Fruit fly (Drosophila melanogaster) whole organism, embryonic: Measurements from ENCODE around the gene SKIP.

Source experiments
- ATbp ChIP-seq: fragments of 200-800 bp; sonication (Bioruptor generic); optimal IDR thresholded peaks from 2 replicates; lab custom pipeline; 2017; ENCODE audit warnings: missing biosample characterization, mild to moderate bottlenecking, missing genetic modification characterization, missing genetic modification reagents
- BtbVII ChIP-seq: fragments of 200-800 bp; sonication (Bioruptor generic); optimal IDR thresholded peaks from 3 replicates; lab custom pipeline; 2017; ENCODE audit warnings: missing biosample characterization, mild to moderate bottlenecking, missing genetic modification characterization
- CG1024 ChIP-seq: fragments of 200-800 bp; sonication (Bioruptor generic); IDR thresholded peaks from 2 replicates; pipeline ENCODE4 v1.3.6; 2022; ENCODE audit warnings: missing biosample characterization, missing genetic modification characterization
- CG10543 ChIP-seq: fragments of 200-800 bp; sonication (Bioruptor generic); optimal IDR thresholded peaks from 3 replicates; lab custom pipeline; 2017; ENCODE audit warnings: missing biosample characterization, mild to moderate bottlenecking, missing genetic modification characterization, moderate library complexity
- CG11085 ChIP-seq: fragments of 200-800 bp; sonication (Bioruptor generic); IDR thresholded peaks from 2 replicates; pipeline ENCODE4 v1.3.6; 2022; ENCODE audit warnings: missing biosample characterization, missing genetic modification characterization
- CG15696 ChIP-seq: fragments of 200-800 bp; sonication (Bioruptor generic); optimal IDR thresholded peaks from 2 replicates; lab custom pipeline; 2019; ENCODE audit warnings: missing biosample characterization, mild to moderate bottlenecking, missing genetic modification characterization, moderate library complexity
- CG1603 ChIP-seq: fragments of 200-800 bp; sonication (Bioruptor generic); optimal IDR thresholded peaks from 2 replicates; lab custom pipeline; 2019; ENCODE audit warnings: missing biosample characterization, mild to moderate bottlenecking, missing genetic modification characterization, moderate library complexity
- CG17186 ChIP-seq: fragments of 200-800 bp; sonication (Bioruptor generic); optimal IDR thresholded peaks from 3 replicates; lab custom pipeline; 2017; ENCODE audit warnings: missing biosample characterization, missing genetic modification reagents, missing genetic modification characterization
- CG17802 ChIP-seq: fragments of 200-800 bp; sonication (Bioruptor generic); optimal IDR thresholded peaks from 2 replicates; lab custom pipeline; 2018; ENCODE audit warnings: missing biosample characterization, mild to moderate bottlenecking, missing genetic modification characterization, moderate library complexity
- CG17912 ChIP-seq: fragments of 200-800 bp; sonication (Bioruptor generic); optimal IDR thresholded peaks from 2 replicates; lab custom pipeline; 2018; ENCODE audit warnings: missing biosample characterization, mild to moderate bottlenecking, missing genetic modification characterization
- CG2129 ChIP-seq: fragments of 200-800 bp; sonication (Bioruptor generic); IDR thresholded peaks from 2 replicates; pipeline ENCODE4 v1.3.6; 2022; ENCODE audit warnings: missing biosample characterization, missing genetic modification characterization; ENCODE audit not compliant: partially characterized antibody
- CG30020 ChIP-seq: fragments of 200-800 bp; optimal IDR thresholded peaks from 2 replicates; lab custom pipeline; 2019; ENCODE audit warnings: missing biosample characterization, mild to moderate bottlenecking, missing genetic modification characterization, moderate library complexity
- CG3281 ChIP-seq: fragments of 200-800 bp; sonication (Bioruptor generic); optimal IDR thresholded peaks from 3 replicates; lab custom pipeline; 2017; ENCODE audit warnings: missing biosample characterization, mild to moderate bottlenecking, missing genetic modification characterization
- CG34422 ChIP-seq: fragments of 200-800 bp; sonication (Bioruptor generic); IDR thresholded peaks from 3 replicates; pipeline ENCODE4 v1.3.6; 2022; ENCODE audit warnings: missing biosample characterization, missing genetic modification characterization
- CG6765 ChIP-seq: fragments of 200-800 bp; sonication (Bioruptor generic); optimal IDR thresholded peaks from 3 replicates; lab custom pipeline; 2017; ENCODE audit warnings: missing biosample characterization, mild to moderate bottlenecking, missing genetic modification characterization
- CG7271 ChIP-seq: fragments of 200-800 bp; sonication (Bioruptor generic); optimal IDR thresholded peaks from 2 replicates; lab custom pipeline; 2018; ENCODE audit warnings: missing biosample characterization, mild to moderate bottlenecking, missing genetic modification characterization, moderate library complexity
- CG8290 ChIP-seq, 3 experiments: fragments of 200-800 bp; sonication (Bioruptor generic); optimal IDR thresholded peaks; 2 replicates each; lab custom pipeline; 2016 to 2019; ENCODE audit warnings: missing biosample characterization in 3 of 3, missing genetic modification characterization in 3 of 3, mild to moderate bottlenecking in 2 of 3, moderate library complexity in 1 of 3
- Ets97D ChIP-seq: fragments of 200-800 bp; sonication (Bioruptor generic); optimal IDR thresholded peaks from 3 replicates; lab custom pipeline; 2016; ENCODE audit warnings: missing biosample characterization, missing genetic modification characterization
- GATAe ChIP-seq: fragments of 200-800 bp; sonication (Bioruptor generic); conservative IDR thresholded peaks from 2 replicates; pipeline ENCODE4 v1.3.6; 2022; ENCODE audit warnings: missing biosample characterization, missing genetic modification characterization
- H2.0 ChIP-seq: fragments of 200-800 bp; sonication (Bioruptor generic); IDR thresholded peaks from 2 replicates; pipeline ENCODE4 v1.3.6; 2022; ENCODE audit warnings: missing biosample characterization, missing genetic modification characterization
- HLH3B ChIP-seq: fragments of 200-800 bp; sonication (Bioruptor generic); IDR thresholded peaks from 2 replicates; pipeline ENCODE4 v1.3.6; 2022; ENCODE audit warnings: missing biosample characterization, missing genetic modification characterization
- HmgZ ChIP-seq: fragments of 200-800 bp; sonication (Bioruptor generic); optimal IDR thresholded peaks from 2 replicates; lab custom pipeline; 2018; ENCODE audit warnings: missing biosample characterization, mild to moderate bottlenecking, missing genetic modification characterization
- Meics ChIP-seq: fragments of 200-800 bp; sonication (Bioruptor generic); optimal IDR thresholded peaks from 2 replicates; lab custom pipeline; 2017; ENCODE audit warnings: missing biosample characterization, mild to moderate bottlenecking, missing genetic modification characterization
- Mrtf ChIP-seq: fragments of 200-800 bp; sonication (Bioruptor generic); IDR thresholded peaks from 3 replicates; pipeline ENCODE4 v1.3.6; 2022; ENCODE audit warnings: missing biosample characterization, missing genetic modification characterization
- NK7.1 ChIP-seq: fragments of 200-800 bp; sonication (Bioruptor generic); optimal IDR thresholded peaks from 3 replicates; lab custom pipeline; 2016; ENCODE audit warnings: missing biosample characterization, missing genetic modification characterization
- Nf-YC ChIP-seq: fragments of 200-800 bp; optimal IDR thresholded peaks from 3 replicates; lab custom pipeline; 2019; ENCODE audit warnings: missing biosample characterization, mild to moderate bottlenecking, missing genetic modification characterization, moderate library complexity
- Oli ChIP-seq: fragments of 200-800 bp; sonication (Bioruptor generic); optimal IDR thresholded peaks from 2 replicates; lab custom pipeline; 2018; ENCODE audit warnings: missing biosample characterization, mild to moderate bottlenecking, missing genetic modification characterization, moderate library complexity
- Ravus ChIP-seq: fragments of 200-800 bp; sonication (Bioruptor generic); IDR thresholded peaks from 2 replicates; pipeline ENCODE4 v1.3.6; 2022; ENCODE audit warnings: missing biosample characterization, missing genetic modification characterization
- Scr ChIP-seq: fragments of 200-800 bp; sonication (Bioruptor generic); IDR thresholded peaks from 2 replicates; pipeline ENCODE4 v1.3.6; 2022; ENCODE audit warnings: missing biosample characterization, missing genetic modification characterization; ENCODE audit not compliant: partially characterized antibody
- Six4 ChIP-seq: fragments of 200-800 bp; sonication (Bioruptor generic); optimal IDR thresholded peaks from 2 replicates; lab custom pipeline; 2016; ENCODE audit warnings: missing biosample characterization, missing genetic modification characterization
- Sox102F ChIP-seq: fragments of 200-800 bp; sonication (Bioruptor generic); optimal IDR thresholded peaks from 2 replicates; lab custom pipeline; 2018; ENCODE audit warnings: missing biosample characterization, mild to moderate bottlenecking, missing genetic modification characterization, moderate library complexity
- ara ChIP-seq: fragments of 200-800 bp; sonication (Bioruptor generic); IDR thresholded peaks from 2 replicates; pipeline ENCODE4 v1.3.6; 2022; ENCODE audit warnings: missing biosample characterization, missing genetic modification characterization
- ci ChIP-seq: fragments of 200-800 bp; sonication (Bioruptor generic); IDR thresholded peaks from 3 replicates; pipeline ENCODE4 v1.3.6; 2022; ENCODE audit warnings: missing biosample characterization, missing genetic modification characterization
- dan ChIP-seq: fragments of 200-800 bp; sonication (Bioruptor generic); IDR thresholded peaks from 2 replicates; pipeline ENCODE4 v1.3.6; 2022; ENCODE audit warnings: missing biosample characterization, missing genetic modification characterization
- danr ChIP-seq: fragments of 200-800 bp; sonication (Bioruptor generic); IDR thresholded peaks from 2 replicates; pipeline ENCODE4 v1.3.6; 2022; ENCODE audit warnings: missing biosample characterization, missing genetic modification characterization
- dmrt99B ChIP-seq: fragments of 200-800 bp; sonication (Bioruptor generic); optimal IDR thresholded peaks from 2 replicates; lab custom pipeline; 2018; ENCODE audit warnings: missing biosample characterization, mild to moderate bottlenecking, missing genetic modification characterization, moderate library complexity
- hkb ChIP-seq, 2 experiments: fragments of 200-800 bp in 1 of 2; fragments of >200 bp in 1 of 2; sonication (Bioruptor generic) in 1 of 2; IDR thresholded peaks in 1 of 2; optimal IDR thresholded peaks in 1 of 2; 2 replicates each; pipeline versions ENCODE4 v1.3.6 to Lab custom; 2017 to 2022; ENCODE audit warnings: missing biosample characterization in 1 of 2, missing genetic modification characterization in 1 of 2
- ken ChIP-seq: fragments of 200-800 bp; sonication (Bioruptor generic); IDR thresholded peaks from 3 replicates; pipeline ENCODE4 v1.3.6; 2022; ENCODE audit warnings: missing biosample characterization, missing genetic modification characterization
- lab ChIP-seq: fragments of 200-800 bp; sonication (Bioruptor generic); optimal IDR thresholded peaks from 3 replicates; lab custom pipeline; 2017; ENCODE audit warnings: missing biosample characterization, missing genetic modification characterization, mild to moderate bottlenecking, moderate library complexity, missing genetic modification reagents
- mam ChIP-seq: fragments of 200-800 bp; sonication (Bioruptor generic); optimal IDR thresholded peaks from 3 replicates; lab custom pipeline; 2016; ENCODE audit warnings: missing biosample characterization, missing genetic modification characterization
- mld ChIP-seq: fragments of 200-800 bp; sonication (Bioruptor generic); IDR thresholded peaks from 3 replicates; pipeline ENCODE4 v1.3.6; 2022; ENCODE audit warnings: missing biosample characterization, missing genetic modification characterization; ENCODE audit not compliant: partially characterized antibody
- prd ChIP-seq, 3 experiments: fragments of >200 bp in 2 of 3; fragments of 200-800 bp in 1 of 3; sonication (Bioruptor generic) in 1 of 3; optimal IDR thresholded peaks in 2 of 3; IDR thresholded peaks in 1 of 3; 2 replicates in 2 of 3; 3 replicates in 1 of 3; pipeline versions ENCODE4 v1.3.6 to Lab custom; 2017 to 2022; ENCODE audit warnings: missing biosample characterization in 1 of 3, missing genetic modification characterization in 1 of 3
- repo ChIP-seq: fragments of 200-800 bp; sonication (Bioruptor generic); optimal IDR thresholded peaks from 2 replicates; lab custom pipeline; 2016; ENCODE audit warnings: missing biosample characterization, missing genetic modification characterization
- rib ChIP-seq: fragments of 200-800 bp; sonication (Bioruptor generic); IDR thresholded peaks from 2 replicates; pipeline ENCODE4 v1.3.6; 2022; ENCODE audit warnings: missing biosample characterization, missing genetic modification characterization
- sim ChIP-seq: fragments of 200-800 bp; sonication (Bioruptor generic); IDR thresholded peaks from 2 replicates; pipeline ENCODE4 v1.3.6; 2022; ENCODE audit warnings: missing biosample characterization, missing genetic modification characterization
- toy ChIP-seq: fragments of 200-800 bp; sonication (Bioruptor generic); IDR thresholded peaks from 2 replicates; pipeline ENCODE4 v1.3.6; 2022; ENCODE audit warnings: missing biosample characterization, missing genetic modification characterization
- trh ChIP-seq: fragments of 200-800 bp; sonication (Bioruptor generic); optimal IDR thresholded peaks from 2 replicates; lab custom pipeline; 2016; ENCODE audit warnings: missing biosample characterization, missing genetic modification characterization
- tup ChIP-seq: fragments of 200-800 bp; sonication (Bioruptor generic); optimal IDR thresholded peaks from 2 replicates; lab custom pipeline; 2016; ENCODE audit warnings: missing biosample characterization, mild to moderate bottlenecking, missing genetic modification characterization, moderate library complexity
- unpg ChIP-seq: fragments of 200-800 bp; sonication (Bioruptor generic); optimal IDR thresholded peaks from 3 replicates; lab custom pipeline; 2018; ENCODE audit warnings: missing biosample characterization, mild to moderate bottlenecking, missing genetic modification characterization, moderate library complexity

SKIP gene

dm6 chr3R:22121220-22121619, 12.4 kb upstream of the SKIP start (continued):
- TF ChIP-seq Nf-YC (tag; lab: Kevin White, UChicago) = no peak
- no peak for TF ChIP-seq Scr (GFP tag; lab: Robert Waterston, UW)
- no peak for TF ChIP-seq CG30020
- peak; percentile 25 for TF ChIP-seq BtbVII (GFP tag; lab: Kevin White, UChicago)
- peak; percentile 59 for TF ChIP-seq Oli (tag; lab: Kevin White, UChicago)
- TF ChIP-seq CG17186 = no peak
- no peak; the same call in none of the 2 replicates for TF ChIP-seq ara (GFP tag; lab: Robert Waterston, UW)
- TF ChIP-seq dan (GFP tag; lab: Robert Waterston, UW) = no peak
- TF ChIP-seq Mrtf = peak; percentile 60; the same call in 1 of the 3 replicates
- peak; percentile 5 for TF ChIP-seq trh (GFP tag; lab: Kevin White, UChicago)
- no peak for TF ChIP-seq tup (GFP tag; lab: Kevin White, UChicago)
- peak; percentile 31; the same call in 1 of the 2 replicates for TF ChIP-seq H2.0 (GFP tag; lab: Robert Waterston, UW)
- TF ChIP-seq rib (GFP tag; lab: Robert Waterston, UW) = no peak
- no peak for TF ChIP-seq CG2129
- no peak; the same call in 2 of the 3 replicates for TF ChIP-seq ci (GFP tag; lab: Robert Waterston, UW)
- peak; percentile 49 for TF ChIP-seq mam (GFP tag; lab: Kevin White, UChicago)
- peak; percentile 26 for TF ChIP-seq Six4 (GFP tag; lab: Kevin White, UChicago)
- TF ChIP-seq Sox102F (GFP tag; lab: Kevin White, UChicago) = peak; percentile 57
- peak; percentile 74 for TF ChIP-seq CG11085 (GFP tag; lab: Robert Waterston, UW)
- no peak for TF ChIP-seq ATbp (GFP tag; lab: Kevin White, UChicago)
- peak; percentile 58; the same call in 1 of the 3 replicates for TF ChIP-seq ken
- peak; percentile 66 for TF ChIP-seq HLH3B (GFP tag; lab: Robert Waterston, UW)
- TF ChIP-seq NK7.1 = peak; percentile 14
- TF ChIP-seq CG15696 (tag; lab: Kevin White, UChicago) = peak; percentile 17
- no peak for TF ChIP-seq CG1024 (GFP tag; lab: Robert Waterston, UW)
- peak; percentile 70 for TF ChIP-seq dmrt99B
- peak; percentile 20 for TF ChIP-seq HmgZ (tag; lab: Kevin White, UChicago)
- peak; percentile 49 for TF ChIP-seq toy (GFP tag; lab: Robert Waterston, UW)
- TF ChIP-seq unpg (GFP tag; lab: Kevin White, UChicago) = peak; percentile 78
- peak; percentile 17 for TF ChIP-seq CG1603 (tag; lab: Kevin White, UChicago)
- TF ChIP-seq CG17802 = no peak
- TF ChIP-seq Meics (GFP tag; lab: Kevin White, UChicago) = peak; percentile 86
- TF ChIP-seq GATAe (GFP tag; lab: Robert Waterston, UW) = no peak
- no peak for TF ChIP-seq prd (optimal IDR thresholded peaks at IDR 0.05; lab: Kevin White, UChicago)
- peak; percentile 73 for TF ChIP-seq prd (GFP tag; IDR thresholded peaks at IDR 0.05; lab: Robert Waterston, UW)
- peak; percentile 24 for TF ChIP-seq CG10543 (GFP tag; lab: Kevin White, UChicago)
- no peak for TF ChIP-seq CG34422 (GFP tag; lab: Robert Waterston, UW)
- no peak for TF ChIP-seq CG6765 (GFP tag; lab: Kevin White, UChicago)
- TF ChIP-seq mld (GFP tag; lab: Robert Waterston, UW) = no peak
- TF ChIP-seq hkb (optimal IDR thresholded peaks at IDR 0.05; lab: Kevin White, UChicago) = no peak
- peak; percentile 44; the same call in 1 of the 2 replicates for TF ChIP-seq hkb (GFP tag; IDR thresholded peaks at IDR 0.05; lab: Robert Waterston, UW)
- peak; percentile 10 for TF ChIP-seq CG7271 (tag; lab: Kevin White, UChicago)
- TF ChIP-seq lab (GFP tag; lab: Kevin White, UChicago) = peak; percentile 61
- no peak for TF ChIP-seq Ravus (GFP tag; lab: Robert Waterston, UW)
- TF ChIP-seq sim (GFP tag; lab: Robert Waterston, UW) = no peak
- no peak for TF ChIP-seq repo (GFP tag; lab: Kevin White, UChicago)
- no peak for TF ChIP-seq Ets97D (GFP tag; lab: Kevin White, UChicago)
- peak; percentile 86 for TF ChIP-seq CG3281 (GFP tag; lab: Kevin White, UChicago)
- no peak for TF ChIP-seq CG17912 (GFP tag; lab: Kevin White, UChicago)
- no peak for TF ChIP-seq CG8290 (GFP tag; optimal IDR thresholded peaks at IDR 0.05; lab: Kevin White, UChicago)
- TF ChIP-seq CG8290 (tag; optimal IDR thresholded peaks at IDR 0.05; lab: Kevin White, UChicago) = no peak
- TF ChIP-seq danr (GFP tag; lab: Robert Waterston, UW) = 0 out of 2 replicates have a peak, but pooled peaks have one; percentile 1
